Fruit fly (Drosophila melanogaster): ENCODE data around the gene mthl2.

mthl2 gene

DNA sequence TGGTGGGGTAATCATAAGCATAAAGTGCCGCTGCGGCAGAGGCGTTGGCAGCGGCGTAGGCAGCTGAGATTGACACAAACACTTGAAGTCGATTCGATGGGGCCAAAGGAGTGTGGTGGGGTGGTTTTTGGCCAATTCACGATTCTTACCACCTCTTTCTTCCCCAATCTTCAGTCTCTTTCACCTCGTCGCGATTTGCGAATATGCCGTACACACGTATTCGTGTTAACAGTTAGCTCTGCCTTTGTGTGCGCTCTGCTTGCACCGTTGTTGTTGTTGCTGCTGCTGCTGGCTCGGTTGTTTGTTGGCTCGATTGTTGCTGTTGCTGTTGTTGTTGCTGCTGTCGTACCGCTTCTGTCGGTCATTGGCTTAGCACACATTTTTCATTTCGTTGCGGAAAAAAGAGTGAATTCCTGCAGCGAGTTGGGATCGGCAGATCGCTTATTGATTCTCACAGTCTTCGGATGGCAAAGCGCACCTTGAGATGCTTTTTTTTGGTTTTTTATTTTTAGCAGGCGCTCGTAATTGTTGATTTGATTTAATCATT is 20.6 kb downstream of the mthl2 start (continued):
- no peak for TF ChIP-seq dsx (GFP tag; optimal IDR thresholded peaks at IDR 0.05; ENCODE audit: poor library complexity, severe bottlenecking)
- peak; percentile 99 for TF ChIP-seq Blimp-1 (GFP tag; optimal IDR thresholded peaks at IDR 0.05)
- no peak for TF ChIP-seq ss (GFP tag; optimal IDR thresholded peaks at IDR 0.05)
- TF ChIP-seq CG6808 (GFP tag; optimal IDR thresholded peaks at IDR 0.05): no peak
- no peak for TF ChIP-seq spab (GFP tag; optimal IDR thresholded peaks at IDR 0.05)
- TF ChIP-seq fd59A (GFP tag; optimal IDR thresholded peaks at IDR 0.05): no peak
- TF ChIP-seq CG31627 (GFP tag; optimal IDR thresholded peaks at IDR 0.05): no peak
- no peak for TF ChIP-seq Hr39 (GFP tag; optimal IDR thresholded peaks at IDR 0.05)
- TF ChIP-seq net (GFP tag; optimal IDR thresholded peaks at IDR 0.05): no peak

dm6 chr3L:5626465-5626864 is 21.9 kb downstream of the mthl2 start:
- TF ChIP-seq Met (GFP tag; optimal IDR thresholded peaks at IDR 0.05): peak; percentile 65
- no peak for TF ChIP-seq CG6792 (GFP tag; optimal IDR thresholded peaks at IDR 0.05)
- peak; percentile 34 for TF ChIP-seq cyc (GFP tag; optimal IDR thresholded peaks at IDR 0.05)
- TF ChIP-seq CG10669 (GFP tag; optimal IDR thresholded peaks at IDR 0.05): no peak
- peak; percentile 63 for TF ChIP-seq Lpt (GFP tag; optimal IDR thresholded peaks at IDR 0.05)
- peak; percentile 55 for TF ChIP-seq Hr39 (GFP tag; optimal IDR thresholded peaks at IDR 0.05)
- peak; percentile 63 for TF ChIP-seq achi (GFP tag; optimal IDR thresholded peaks at IDR 0.05)
- TF ChIP-seq pdm3 (GFP tag; optimal IDR thresholded peaks at IDR 0.05): peak; percentile 37
- TF ChIP-seq esn (GFP tag; optimal IDR thresholded peaks at IDR 0.05): peak; percentile 39
- peak; percentile 47 for TF ChIP-seq Gug (GFP tag; IDR thresholded peaks at IDR 0.05)
- peak; percentile 65 for TF ChIP-seq Sox14 (GFP tag; optimal IDR thresholded peaks at IDR 0.05)
- no peak for TF ChIP-seq CG6808 (GFP tag; optimal IDR thresholded peaks at IDR 0.05)
- TF ChIP-seq OdsH (GFP tag; optimal IDR thresholded peaks at IDR 0.05): peak; percentile 57
- no peak for TF ChIP-seq Hr38 (GFP tag; optimal IDR thresholded peaks at IDR 0.05)
- no peak for TF ChIP-seq CG11762 (GFP tag; optimal IDR thresholded peaks at IDR 0.05; ENCODE audit: insufficient read depth)
- TF ChIP-seq CG8319 (GFP tag; optimal IDR thresholded peaks at IDR 0.05): no peak
- TF ChIP-seq ss (GFP tag; optimal IDR thresholded peaks at IDR 0.05): no peak
- TF ChIP-seq CG15336 (GFP tag; IDR thresholded peaks at IDR 0.05): peak; percentile 83
- TF ChIP-seq svp (GFP tag): peak; percentile 82
- no peak for TF ChIP-seq Eip93F (GFP tag; optimal IDR thresholded peaks at IDR 0.05)
- TF ChIP-seq CG9139 (GFP tag; optimal IDR thresholded peaks at IDR 0.05): no peak
- TF ChIP-seq Eip75B (GFP tag; optimal IDR thresholded peaks at IDR 0.05): peak; percentile 2
- peak; percentile 69 for TF ChIP-seq CG8119 (GFP tag; IDR thresholded peaks at IDR 0.05)
- TF ChIP-seq CG3919 (GFP tag; optimal IDR thresholded peaks at IDR 0.05): peak; percentile 44
- TF ChIP-seq net (GFP tag; optimal IDR thresholded peaks at IDR 0.05): no peak
- no peak for TF ChIP-seq Ets96B (tag; optimal IDR thresholded peaks at IDR 0.05)
- peak; percentile 2 for TF ChIP-seq Ets21C (GFP tag; optimal IDR thresholded peaks at IDR 0.05)
- no peak for TF ChIP-seq CG16779 (tag; optimal IDR thresholded peaks at IDR 0.05)
- no peak for TF ChIP-seq vri (GFP tag; optimal IDR thresholded peaks at IDR 0.05)
- TF ChIP-seq Sox15 (GFP tag; optimal IDR thresholded peaks at IDR 0.05): no peak
- no peak for TF ChIP-seq CG7368 (GFP tag; optimal IDR thresholded peaks at IDR 0.05)
- no peak for TF ChIP-seq dsx (GFP tag; optimal IDR thresholded peaks at IDR 0.05; ENCODE audit: poor library complexity, severe bottlenecking)
- TF ChIP-seq CG6276 (GFP tag; optimal IDR thresholded peaks at IDR 0.05): peak; percentile 73
- no peak for TF ChIP-seq CG11902 (GFP tag; optimal IDR thresholded peaks at IDR 0.05)
- peak; percentile 70 for TF ChIP-seq eg (GFP tag; IDR thresholded peaks at IDR 0.05)
- TF ChIP-seq CG32006 (GFP tag; optimal IDR thresholded peaks at IDR 0.05): peak; percentile 83
- peak; percentile 47 for TF ChIP-seq dac (GFP tag; optimal IDR thresholded peaks at IDR 0.05)
- TF ChIP-seq Hr4 (GFP tag; optimal IDR thresholded peaks at IDR 0.05): no peak
- peak; percentile 60 for TF ChIP-seq topi (GFP tag; optimal IDR thresholded peaks at IDR 0.05)
- no peak for TF ChIP-seq Blimp-1 (GFP tag; optimal IDR thresholded peaks at IDR 0.05)
- TF ChIP-seq CG3032 (tag; optimal IDR thresholded peaks at IDR 0.05): no peak
- no peak for TF ChIP-seq CG6854 (GFP tag; optimal IDR thresholded peaks at IDR 0.05)
- no peak for TF ChIP-seq fd59A (GFP tag; optimal IDR thresholded peaks at IDR 0.05)
- TF ChIP-seq Sox102F (GFP tag; optimal IDR thresholded peaks at IDR 0.05): peak; percentile 31
- no peak for TF ChIP-seq CG8632 (GFP tag; optimal IDR thresholded peaks at IDR 0.05)
- TF ChIP-seq CG6163 (GFP tag; IDR thresholded peaks at IDR 0.05): peak; percentile 73
